Fruit fly (Drosophila melanogaster): ENCODE measurements around the gene mRpL15.

mRpL15 gene

dm6 chr3L:20471499-20472313 lies 35.7 kb upstream of the mRpL15 start:
- no peak for TF ChIP-seq rn (GFP tag; IDR thresholded peaks at IDR 0.05)
- TF ChIP-seq CG15710 (tag; optimal IDR thresholded peaks at IDR 0.05), result peak; percentile 51
- TF ChIP-seq gl (tag; optimal IDR thresholded peaks at IDR 0.05), result peak; percentile 9
- peak; percentile 26 for TF ChIP-seq CG17806 (tag; optimal IDR thresholded peaks at IDR 0.05)
- TF ChIP-seq CG13204 (GFP tag; optimal IDR thresholded peaks at IDR 0.05), result no peak
- TF ChIP-seq D1 (tag; optimal IDR thresholded peaks at IDR 0.05), result peak; percentile 49
- peak; percentile 61 for TF ChIP-seq CG8159 (tag; optimal IDR thresholded peaks at IDR 0.05)
- peak; percentile 9 for TF ChIP-seq CG14655 (GFP tag; optimal IDR thresholded peaks at IDR 0.05)
- peak; percentile 40 for TF ChIP-seq Pif1B (GFP tag; optimal IDR thresholded peaks at IDR 0.05)
- TF ChIP-seq EcR (GFP tag; optimal IDR thresholded peaks at IDR 0.05), result peak; percentile 69
- peak; percentile 37 for TF ChIP-seq CG9948 (tag; optimal IDR thresholded peaks at IDR 0.05)
- peak; percentile 31 for TF ChIP-seq Pif1A (GFP tag; optimal IDR thresholded peaks at IDR 0.05)
- no peak for TF ChIP-seq CG10348 (GFP tag; IDR thresholded peaks at IDR 0.05)
- TF ChIP-seq CG32121 (GFP tag; IDR thresholded peaks at IDR 0.05), result no peak
- 0 out of 2 replicates have a peak, but pooled peaks have one; percentile 11 for TF ChIP-seq CG12605 (GFP tag; IDR thresholded peaks at IDR 0.05)
- peak; percentile 41; the same call in 2 of the 3 replicates for TF ChIP-seq CG4496 (GFP tag; IDR thresholded peaks at IDR 0.05)

dm6 chr3L:20470991-20471498 lies 35.0 kb upstream of the mRpL15 start:
- peak; percentile 73 for TF ChIP-seq CG12605 (GFP tag; IDR thresholded peaks at IDR 0.05)
- TF ChIP-seq CG17806 (tag; optimal IDR thresholded peaks at IDR 0.05), result no peak
- peak; percentile 47 for TF ChIP-seq CG14655 (GFP tag; optimal IDR thresholded peaks at IDR 0.05)
- peak; percentile 55; the same call in 1 of the 2 replicates for TF ChIP-seq CG32121 (GFP tag; IDR thresholded peaks at IDR 0.05)
- peak; percentile 9 for TF ChIP-seq Snoo (tag; optimal IDR thresholded peaks at IDR 0.05)
- peak; percentile 80 for TF ChIP-seq fd96Ca (GFP tag; IDR thresholded peaks at IDR 0.05)
- TF ChIP-seq rn (GFP tag; IDR thresholded peaks at IDR 0.05), result 0 out of 2 replicates have a peak, but pooled peaks have one; percentile 24
- TF ChIP-seq CG8301 (tag; optimal IDR thresholded peaks at IDR 0.05), result peak; percentile 47
- peak; percentile 82 for TF ChIP-seq Ets98B (GFP tag; IDR thresholded peaks at IDR 0.05)
- no peak for TF ChIP-seq EcR (GFP tag; optimal IDR thresholded peaks at IDR 0.05)
- peak; percentile 84 for TF ChIP-seq CG4496 (GFP tag; IDR thresholded peaks at IDR 0.05)
- TF ChIP-seq CG34367 (tag; optimal IDR thresholded peaks at IDR 0.05), result peak; percentile 11
- no peak for TF ChIP-seq CG9948 (tag; optimal IDR thresholded peaks at IDR 0.05)

DNA sequence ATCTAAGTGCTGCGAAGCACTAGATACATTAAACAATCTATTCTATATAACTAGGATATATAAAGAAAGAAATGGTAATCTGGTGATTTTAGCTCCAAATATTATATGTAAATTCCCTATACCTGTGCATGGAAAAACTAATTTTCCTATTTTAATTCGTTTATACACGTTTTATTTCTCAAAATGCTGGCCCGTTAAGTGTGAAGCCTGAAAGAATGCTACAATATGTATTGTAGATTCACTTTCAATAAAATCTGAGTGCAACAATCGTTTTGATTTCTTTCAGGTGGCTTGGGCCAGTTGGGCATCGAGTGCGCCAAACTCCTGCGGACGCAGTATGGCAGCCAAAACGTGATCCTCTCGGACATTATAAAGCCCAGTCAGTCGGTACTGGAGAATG lies 31.4 kb upstream of the mRpL15 start:
- no peak for TF ChIP-seq D1 (tag; optimal IDR thresholded peaks at IDR 0.05)
- no peak for TF ChIP-seq CG34367 (tag; optimal IDR thresholded peaks at IDR 0.05)

DNA sequence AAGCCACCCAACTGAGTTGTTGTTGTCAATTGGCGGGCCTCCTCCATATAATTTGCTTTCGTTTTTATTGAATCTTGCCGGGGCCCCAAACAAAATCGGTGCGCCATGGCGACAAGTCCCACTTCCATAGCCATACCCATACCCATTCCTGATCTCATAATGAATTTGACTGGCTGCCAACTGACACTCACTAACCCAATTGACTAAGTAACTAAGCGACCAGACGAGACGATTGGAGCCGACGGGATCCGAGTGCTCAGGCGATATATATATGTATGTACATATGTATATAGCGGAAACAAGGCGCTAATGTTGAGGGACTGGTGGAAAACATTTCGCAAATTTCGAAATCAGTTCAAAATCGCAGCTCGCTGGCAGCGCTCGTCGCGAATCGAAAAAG lies 30.6 kb upstream of the mRpL15 start, which contains the start of gene Tdh:
Gene Tdh, plus strand, starts transcription at position 346 of the 400 bp plus-strand sequence.
- TF ChIP-seq gl (tag; optimal IDR thresholded peaks at IDR 0.05), result no peak
- no peak for TF ChIP-seq CG8159 (tag; optimal IDR thresholded peaks at IDR 0.05)
- TF ChIP-seq CG32121 (GFP tag; IDR thresholded peaks at IDR 0.05), result no peak
- TF ChIP-seq CG14655 (GFP tag; optimal IDR thresholded peaks at IDR 0.05), result no peak
- no peak for TF ChIP-seq CG10348 (GFP tag; IDR thresholded peaks at IDR 0.05)
- TF ChIP-seq D1 (tag; optimal IDR thresholded peaks at IDR 0.05), result no peak
- no peak for TF ChIP-seq CG13204 (GFP tag; optimal IDR thresholded peaks at IDR 0.05)
- no peak for TF ChIP-seq fd96Ca (GFP tag; IDR thresholded peaks at IDR 0.05)
- TF ChIP-seq EcR (GFP tag; optimal IDR thresholded peaks at IDR 0.05), result no peak
- TF ChIP-seq CG9948 (tag; optimal IDR thresholded peaks at IDR 0.05), result no peak

DNA sequence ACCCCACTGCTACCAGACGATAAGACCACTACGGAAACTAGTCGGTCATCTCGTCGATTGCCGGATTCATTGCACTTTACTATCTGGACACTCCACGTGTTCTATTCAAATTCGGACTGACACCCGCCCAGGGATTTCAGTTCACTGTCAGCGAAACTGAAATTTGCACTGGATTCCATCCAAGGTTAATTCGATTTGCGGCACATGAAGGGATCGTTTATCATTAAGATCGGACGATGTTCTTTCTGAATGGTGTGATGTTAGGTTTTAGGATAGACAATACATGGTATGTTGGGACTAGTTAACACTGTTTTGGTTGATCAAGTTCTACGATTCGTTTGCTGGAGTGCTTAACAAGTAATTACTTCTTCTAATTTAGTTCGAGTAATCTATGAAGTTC lies 29.9 kb upstream of the mRpL15 start, which contains the start of gene CG42764:
Gene CG42764, minus strand, starts transcription at position 101 of the 400 bp plus-strand sequence.
- TF ChIP-seq CG12605 (GFP tag; IDR thresholded peaks at IDR 0.05) (no peak), CG9948 (tag; optimal IDR thresholded peaks at IDR 0.05) (no peak), CG15710 (tag; optimal IDR thresholded peaks at IDR 0.05) (no peak), EcR (GFP tag; optimal IDR thresholded peaks at IDR 0.05) (no peak)

DNA sequence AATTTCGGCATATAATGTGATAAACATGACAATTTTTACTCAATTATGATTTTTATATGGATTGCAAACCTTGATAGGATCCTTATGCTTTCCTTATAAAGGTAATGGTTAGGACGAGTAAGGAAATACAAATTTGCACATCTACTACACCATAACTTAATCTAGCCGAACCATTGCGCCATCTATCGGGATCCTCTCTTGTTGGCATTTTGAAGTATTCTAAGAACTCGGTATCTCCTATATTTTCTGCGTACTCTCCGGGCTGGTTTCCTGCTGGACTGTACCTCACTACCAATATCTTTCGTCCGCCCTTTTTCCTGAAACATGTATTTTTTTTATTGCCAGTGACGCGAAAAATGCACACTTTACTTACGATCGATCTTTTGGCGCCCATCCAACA lies 28.7 kb upstream of the mRpL15 start, which contains the start of gene atk:
Gene atk, minus strand, starts transcription at position 186 of the 400 bp plus-strand sequence.
- TF ChIP-seq CG12605 (GFP tag; IDR thresholded peaks at IDR 0.05) (no peak), gl (tag; optimal IDR thresholded peaks at IDR 0.05) (no peak), Pif1A (GFP tag; optimal IDR thresholded peaks at IDR 0.05) (no peak), fd96Ca (GFP tag; IDR thresholded peaks at IDR 0.05) (no peak)

DNA sequence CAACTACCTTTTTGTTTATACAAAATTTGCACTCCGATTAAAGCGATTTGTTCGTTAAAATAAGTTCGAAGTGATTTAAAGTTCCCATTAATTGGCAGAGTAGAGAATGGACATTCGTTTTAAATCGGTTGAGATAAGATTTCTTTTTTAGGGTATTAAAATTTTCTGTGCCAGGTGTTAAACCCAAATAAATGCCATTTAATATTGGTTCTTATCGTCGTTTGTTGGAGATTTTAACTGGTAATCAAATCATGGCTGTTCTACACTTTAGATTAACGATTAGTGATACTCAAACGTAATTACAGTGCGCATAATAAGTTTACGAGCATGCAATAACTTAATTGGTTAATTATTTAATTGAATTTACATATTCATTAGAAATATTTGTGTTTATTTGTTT lies 26.4 kb upstream of the mRpL15 start:
- no peak for TF ChIP-seq CG8301 (tag; optimal IDR thresholded peaks at IDR 0.05)
- TF ChIP-seq CG10348 (GFP tag; IDR thresholded peaks at IDR 0.05), result no peak
- TF ChIP-seq CG12605 (GFP tag; IDR thresholded peaks at IDR 0.05), result no peak
- TF ChIP-seq EcR (GFP tag; optimal IDR thresholded peaks at IDR 0.05), result no peak
- no peak for TF ChIP-seq CG17806 (tag; optimal IDR thresholded peaks at IDR 0.05)
- no peak for TF ChIP-seq CG14655 (GFP tag; optimal IDR thresholded peaks at IDR 0.05)
- no peak for TF ChIP-seq CG9948 (tag; optimal IDR thresholded peaks at IDR 0.05)
- TF ChIP-seq CG34367 (tag; optimal IDR thresholded peaks at IDR 0.05), result no peak
- no peak for TF ChIP-seq Ets98B (GFP tag; IDR thresholded peaks at IDR 0.05)
